Worm (Caenorhabditis elegans) whole organism, midembryonic: Measurements from ENCODE around the gene T07E3.2.

Experiments used
- T22C8.4 ChIP-seq: fragments of 200-800 bp; sonication (Bioruptor generic); IDR thresholded peaks from 2 replicates; pipeline ENCODE4 v1.3.6; 2022; ENCODE audit warnings: missing genetic modification characterization, missing compliant biosample characterization
- cog-1 ChIP-seq: sonication (generic microtip); optimal IDR thresholded peaks from 2 replicates; lab custom pipeline; 2016; ENCODE audit warnings: missing genetic modification characterization, missing compliant biosample characterization
- flt-1 ChIP-seq: fragments of 200-800 bp; sonication (Bioruptor generic); IDR thresholded peaks from 2 replicates; pipeline ENCODE4 v1.3.6; 2022; ENCODE audit warnings: missing genetic modification characterization, missing compliant biosample characterization
- klf-2 ChIP-seq: fragments of 200-800 bp; sonication (Bioruptor generic); conservative IDR thresholded peaks from 2 replicates; pipeline ENCODE4 v1.3.6; 2022; ENCODE audit warnings: missing genetic modification reagents, missing genetic modification characterization, missing compliant biosample characterization
- med-1 ChIP-seq: sonication (generic microtip); optimal IDR thresholded peaks from 2 replicates; lab custom pipeline; 2017; ENCODE audit warnings: missing genetic modification characterization, mild to moderate bottlenecking, missing compliant biosample characterization, antibody characterized with exemption, missing genetic modification reagents; ENCODE audit not compliant: insufficient read depth
- ref-1 ChIP-seq: fragments of 200-800 bp; sonication (Bioruptor generic); conservative IDR thresholded peaks from 2 replicates; pipeline ENCODE4 v1.3.6; 2022; ENCODE audit warnings: missing genetic modification reagents, missing genetic modification characterization, missing compliant biosample characterization
- tab-1 ChIP-seq: fragments of 200-800 bp; sonication (Bioruptor generic); IDR thresholded peaks from 2 replicates; pipeline ENCODE4 v1.3.6; 2022; ENCODE audit warnings: missing genetic modification characterization, missing compliant biosample characterization
- ztf-23 ChIP-seq: fragments of 200-800 bp; sonication (Bioruptor generic); IDR thresholded peaks from 2 replicates; pipeline ENCODE4 v1.3.6; 2022; ENCODE audit warnings: missing genetic modification reagents, missing genetic modification characterization, missing compliant biosample characterization
- ztf-29 ChIP-seq: fragments of 200-800 bp; sonication (Bioruptor generic); IDR thresholded peaks from 2 replicates; pipeline ENCODE4 v1.3.6; 2022; ENCODE audit warnings: missing genetic modification reagents, missing genetic modification characterization, missing compliant biosample characterization

The T07E3.2 gene

ce11 chrIII:6906409-6906808 lies at the start of gene T07E3.2:
T07E3.2 (plus strand) TSS chrIII:6906709.
- no peak for TF ChIP-seq klf-2 (GFP tag; lab: Robert Waterston, UW)

DNA sequence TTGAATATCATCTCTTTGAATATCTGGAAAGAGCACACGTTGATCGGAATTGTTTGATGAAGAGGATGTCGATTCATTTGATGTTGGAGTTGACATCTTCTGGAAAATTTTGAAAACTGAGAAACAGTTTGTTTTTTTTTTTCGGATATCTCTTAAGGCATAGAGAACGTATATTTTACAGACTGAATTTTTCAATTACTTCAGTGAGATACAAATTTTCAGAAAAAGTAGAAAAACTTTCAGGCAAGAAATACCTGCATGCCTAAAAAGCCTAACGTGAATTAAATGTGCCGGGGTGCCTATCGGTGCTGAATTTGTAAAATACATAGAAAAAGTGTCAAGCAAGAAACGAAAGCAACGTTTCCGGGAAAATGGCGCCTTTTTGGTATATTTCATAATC lies 49.8 kb upstream of the T07E3.2 start, which contains the start of gene zak-1:
TSS of gene zak-1 (minus strand) at position 101 of the 400 bp plus-strand sequence.
- no peak for TF ChIP-seq flt-1 (GFP tag; lab: Robert Waterston, UW)
- TF ChIP-seq cog-1 = no peak
- TF ChIP-seq ref-1 (GFP tag; lab: Robert Waterston, UW) = no peak
- TF ChIP-seq tab-1 = no peak
- no peak for TF ChIP-seq T22C8.4 (GFP tag; lab: Robert Waterston, UW)
- TF ChIP-seq ztf-29 (GFP tag; lab: Robert Waterston, UW) = no peak
- TF ChIP-seq klf-2 (GFP tag; lab: Robert Waterston, UW) = no peak
- no peak for TF ChIP-seq med-1 (GFP tag; lab: Kevin White, UChicago)
- TF ChIP-seq ztf-23 (GFP tag; lab: Robert Waterston, UW) = no peak

DNA sequence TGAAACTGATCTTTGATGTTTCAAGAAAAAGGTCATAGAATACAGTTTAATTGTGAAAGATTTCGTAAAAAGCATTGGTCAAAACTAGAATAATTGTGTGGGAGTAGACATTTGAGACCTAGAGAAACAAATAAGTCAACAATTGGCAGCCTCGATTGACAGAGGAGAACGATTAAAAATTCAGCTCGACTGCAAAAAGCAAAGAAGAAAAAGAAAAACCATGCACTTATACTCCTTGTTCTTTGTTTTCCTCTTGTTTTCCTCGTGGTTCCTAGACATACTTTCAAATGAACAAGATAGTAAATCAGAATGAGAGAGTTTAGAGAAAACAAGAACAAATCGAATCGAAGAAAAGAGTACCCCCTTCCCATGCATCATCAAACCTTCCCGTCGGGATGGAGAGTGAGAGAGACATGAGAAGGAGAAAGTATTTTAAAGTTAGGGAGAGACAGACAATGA lies 49.1 kb upstream of the T07E3.2 start:
- no peak for TF ChIP-seq klf-2 (GFP tag; lab: Robert Waterston, UW)
- TF ChIP-seq ztf-29 (GFP tag; lab: Robert Waterston, UW) = no peak
- no peak for TF ChIP-seq flt-1 (GFP tag; lab: Robert Waterston, UW)
- no peak for TF ChIP-seq cog-1
- TF ChIP-seq T22C8.4 (GFP tag; lab: Robert Waterston, UW) = no peak
- TF ChIP-seq ztf-23 (GFP tag; lab: Robert Waterston, UW) = no peak
- TF ChIP-seq med-1 (GFP tag; lab: Kevin White, UChicago) = no peak
- TF ChIP-seq ref-1 (GFP tag; lab: Robert Waterston, UW) = no peak
- no peak for TF ChIP-seq tab-1

DNA sequence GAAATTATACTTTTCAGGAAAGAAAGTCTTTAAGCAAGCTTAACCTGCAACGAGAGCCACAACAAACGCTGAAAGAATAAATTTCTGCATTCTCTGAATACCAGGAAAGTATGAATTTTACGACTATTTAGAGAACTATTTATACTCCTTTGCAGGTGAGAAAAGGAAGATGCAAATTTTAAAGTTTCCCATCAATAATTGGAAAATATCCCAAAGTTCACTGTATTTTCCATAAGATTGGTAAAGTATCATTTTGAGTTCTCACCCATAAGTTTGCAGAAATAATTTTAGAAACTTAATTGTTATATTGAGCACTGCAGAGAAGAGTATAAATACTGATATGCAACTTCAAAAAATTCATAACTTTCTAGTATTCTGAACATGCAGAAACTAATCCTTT lies 47.0 kb upstream of the T07E3.2 start, which contains the start of gene clec-158:
TSS of gene clec-158 (minus strand) at position 101 of the 400 bp plus-strand sequence.
- TF ChIP-seq klf-2 (GFP tag; lab: Robert Waterston, UW) (no peak), med-1 (GFP tag; lab: Kevin White, UChicago) (no peak), cog-1 (no peak), ztf-23 (GFP tag; lab: Robert Waterston, UW) (no peak), T22C8.4 (GFP tag; lab: Robert Waterston, UW) (no peak), ref-1 (GFP tag; lab: Robert Waterston, UW) (no peak), ztf-29 (GFP tag; lab: Robert Waterston, UW) (no peak), flt-1 (GFP tag; lab: Robert Waterston, UW) (no peak), tab-1 (no peak)

ce11 chrIII:6863901-6864300 lies 42.6 kb upstream of the T07E3.2 start, which contains the start of gene sma-3:
sma-3 (minus strand) TSS chrIII:6863968.
- no peak for TF ChIP-seq ref-1 (GFP tag; lab: Robert Waterston, UW)
- no peak for TF ChIP-seq ztf-23 (GFP tag; lab: Robert Waterston, UW)
- no peak for TF ChIP-seq klf-2 (GFP tag; lab: Robert Waterston, UW)
- TF ChIP-seq cog-1 = no peak
- no peak for TF ChIP-seq med-1 (GFP tag; lab: Kevin White, UChicago)
- no peak for TF ChIP-seq flt-1 (GFP tag; lab: Robert Waterston, UW)
- TF ChIP-seq ztf-29 (GFP tag; lab: Robert Waterston, UW) = no peak
- TF ChIP-seq tab-1 = no peak
- TF ChIP-seq T22C8.4 (GFP tag; lab: Robert Waterston, UW) = no peak

- TF ChIP-seq med-1 (GFP tag; lab: Kevin White, UChicago) (no peak), T22C8.4 (GFP tag; lab: Robert Waterston, UW) (no peak), ref-1 (GFP tag; lab: Robert Waterston, UW) (no peak), cog-1 (no peak), ztf-29 (GFP tag; lab: Robert Waterston, UW) (no peak), tab-1 (no peak), klf-2 (GFP tag; lab: Robert Waterston, UW) (no peak), ztf-23 (GFP tag; lab: Robert Waterston, UW) (no peak), flt-1 (GFP tag; lab: Robert Waterston, UW) (no peak)
These were observed 37.2 kb upstream of the T07E3.2 start, which contains the start of the genes cra-1 and kbp-1 for ce11 chrIII:6869268-6869667. cra-1 (minus strand) TSS chrIII:6869460. kbp-1 (plus strand) TSS chrIII:6869633.

- TF ChIP-seq med-1 (GFP tag; lab: Kevin White, UChicago) (no peak), klf-2 (GFP tag; lab: Robert Waterston, UW) (no peak), flt-1 (GFP tag; lab: Robert Waterston, UW) (no peak), T22C8.4 (GFP tag; lab: Robert Waterston, UW) (no peak), ref-1 (GFP tag; lab: Robert Waterston, UW) (no peak), ztf-29 (GFP tag; lab: Robert Waterston, UW) (no peak), tab-1 (no peak), cog-1 (no peak), ztf-23 (GFP tag; lab: Robert Waterston, UW) (no peak)
These were observed 36.5 kb upstream of the T07E3.2 start, which contains the start of gene K04C2.8 for ce11 chrIII:6869996-6870395. K04C2.8 (plus strand) TSS chrIII:6870296.

- no peak for TF ChIP-seq ztf-29 (GFP tag; lab: Robert Waterston, UW)
- no peak for TF ChIP-seq ztf-23 (GFP tag; lab: Robert Waterston, UW)
- no peak for TF ChIP-seq klf-2 (GFP tag; lab: Robert Waterston, UW)
- TF ChIP-seq med-1 (GFP tag; lab: Kevin White, UChicago) = no peak
- no peak for TF ChIP-seq ref-1 (GFP tag; lab: Robert Waterston, UW)
- no peak for TF ChIP-seq tab-1
- no peak for TF ChIP-seq flt-1 (GFP tag; lab: Robert Waterston, UW)
- no peak for TF ChIP-seq cog-1
- TF ChIP-seq T22C8.4 (GFP tag; lab: Robert Waterston, UW) = no peak
These were observed 35.4 kb upstream of the T07E3.2 start for ce11 chrIII:6871067-6871466.

ce11 chrIII:6871668-6872067 lies 34.8 kb upstream of the T07E3.2 start:
- no peak for TF ChIP-seq ztf-29 (GFP tag; lab: Robert Waterston, UW)
- no peak for TF ChIP-seq med-1 (GFP tag; lab: Kevin White, UChicago)
- TF ChIP-seq klf-2 (GFP tag; lab: Robert Waterston, UW) = no peak
